Worm (Caenorhabditis elegans) whole organism, young adult: ENCODE results near the gene C53C7.3.

Experiments used
- B0019.2 ChIP-seq: fragments of 200-800 bp; sonication (Bioruptor generic); conservative IDR thresholded peaks from 2 replicates; pipeline ENCODE4 v1.3.6; 2022; ENCODE audit warnings: missing genetic modification reagents, missing genetic modification characterization, missing compliant biosample characterization
- B0035.1 ChIP-seq: sonication (generic microtip); optimal IDR thresholded peaks from 2 replicates; lab custom pipeline; 2016; ENCODE audit warnings: missing genetic modification characterization, mild to moderate bottlenecking, missing compliant biosample characterization, missing genotype, missing genetic modification reagents
- D2030.7 ChIP-seq: fragments of 200-800 bp; sonication (Bioruptor generic); IDR thresholded peaks from 2 replicates; pipeline ENCODE4 v1.3.6; 2022; ENCODE audit warnings: missing genetic modification reagents, missing genetic modification characterization, missing compliant biosample characterization
- F10E7.11 ChIP-seq: sonication (generic microtip); optimal IDR thresholded peaks from 2 replicates; lab custom pipeline; 2017; ENCODE audit warnings: mild to moderate bottlenecking, missing genetic modification characterization, moderate library complexity, missing compliant biosample characterization
- F22D6.2 ChIP-seq: sonication (generic microtip); optimal IDR thresholded peaks from 2 replicates; lab custom pipeline; 2016; ENCODE audit warnings: mild to moderate bottlenecking, missing genetic modification characterization, missing compliant biosample characterization
- F23B12.7 ChIP-seq: sonication (generic microtip); optimal IDR thresholded peaks from 2 replicates; lab custom pipeline; 2017; ENCODE audit warnings: missing genetic modification characterization, mild to moderate bottlenecking, missing compliant biosample characterization, antibody characterized with exemption, moderate library complexity; ENCODE audit not compliant: insufficient read depth
- F39B2.1 ChIP-seq: fragments of 200-800 bp; sonication (Bioruptor generic); IDR thresholded peaks from 2 replicates; pipeline ENCODE4 v1.3.6; 2022; ENCODE audit warnings: missing genetic modification reagents, missing genetic modification characterization, missing compliant biosample characterization
- F52B5.7 ChIP-seq: sonication (generic microtip); optimal IDR thresholded peaks from 2 replicates; lab custom pipeline; 2016; ENCODE audit warnings: mild to moderate bottlenecking, missing genetic modification characterization, missing compliant biosample characterization
- F55B11.4 ChIP-seq: sonication (generic microtip); optimal IDR thresholded peaks from 2 replicates; lab custom pipeline; 2016; ENCODE audit warnings: missing compliant biosample characterization, missing genetic modification characterization, borderline replicate concordance; ENCODE audit not compliant: insufficient read depth
- T26A5.8 ChIP-seq: sonication (generic microtip); optimal IDR thresholded peaks from 2 replicates; lab custom pipeline; 2016; ENCODE audit warnings: missing genetic modification characterization, missing compliant biosample characterization
- Y53F4B.3 ChIP-seq: fragments of 200-800 bp; sonication (Bioruptor generic); IDR thresholded peaks from 2 replicates; pipeline ENCODE4 v1.3.6; 2022; ENCODE audit warnings: missing genetic modification reagents, missing genetic modification characterization, missing compliant biosample characterization
- Y56A3A.18 ChIP-seq: fragments of 200-800 bp; sonication (Bioruptor generic); IDR thresholded peaks from 2 replicates; pipeline ENCODE4 v1.3.6; 2022; ENCODE audit warnings: missing genetic modification reagents, missing genetic modification characterization, missing compliant biosample characterization
- Y95B8A.8 ChIP-seq: fragments of 200-800 bp; sonication (Bioruptor generic); IDR thresholded peaks from 2 replicates; pipeline ENCODE4 v1.3.6; 2022; ENCODE audit warnings: missing genetic modification reagents, missing genetic modification characterization, missing compliant biosample characterization
- ZK185.1 ChIP-seq: sonication (generic microtip); optimal IDR thresholded peaks from 2 replicates; lab custom pipeline; 2016; ENCODE audit warnings: mild to moderate bottlenecking, missing genetic modification characterization, missing compliant biosample characterization; ENCODE audit not compliant: poor library complexity, severe bottlenecking
- ama-1 ChIP-seq, 3 experiments: fragments of 150-350 bp in 1 of 3; sonication (generic microtip) in 2 of 3; optimal IDR thresholded peaks; 2 replicates each; lab custom pipeline; 2014 to 2018; ENCODE audit warnings: missing biosample characterization in 2 of 3, missing genetic modification characterization in 2 of 3, missing genetic modification reagents in 2 of 3
- aptf-3 ChIP-seq: fragments of 200-800 bp; sonication (Bioruptor generic); IDR thresholded peaks from 2 replicates; pipeline ENCODE4 v1.3.6; 2022; ENCODE audit warnings: missing genetic modification characterization, missing compliant biosample characterization
- athp-1 ChIP-seq: sonication (generic microtip); optimal IDR thresholded peaks from 2 replicates; lab custom pipeline; 2017; ENCODE audit warnings: mild to moderate bottlenecking, missing genetic modification characterization, missing compliant biosample characterization
- cebp-2 ChIP-seq: fragments of 200-800 bp; sonication (Bioruptor generic); IDR thresholded peaks from 2 replicates; pipeline ENCODE4 v1.3.6; 2022; ENCODE audit warnings: missing genetic modification characterization, missing compliant biosample characterization
- ceh-100 ChIP-seq: fragments of 200-800 bp; sonication (Bioruptor generic); IDR thresholded peaks from 2 replicates; pipeline ENCODE4 v1.3.6; 2022; ENCODE audit warnings: missing genetic modification reagents, missing genetic modification characterization, missing compliant biosample characterization
- die-1 ChIP-seq: sonication (generic microtip); optimal IDR thresholded peaks from 2 replicates; lab custom pipeline; 2016; ENCODE audit warnings: missing genotype, mild to moderate bottlenecking, missing genetic modification characterization, missing compliant biosample characterization
- egl-44 ChIP-seq: fragments of 200-800 bp; sonication (Bioruptor generic); IDR thresholded peaks from 2 replicates; pipeline ENCODE4 v1.3.6; 2022; ENCODE audit warnings: missing genetic modification reagents, missing genetic modification characterization, missing compliant biosample characterization
- hmg-20 ChIP-seq: fragments of 200-800 bp; sonication (Bioruptor generic); IDR thresholded peaks from 2 replicates; pipeline ENCODE4 v1.3.6; 2022; ENCODE audit warnings: missing genetic modification reagents, missing genetic modification characterization, missing compliant biosample characterization
- let-526 ChIP-seq: fragments of 200-800 bp; sonication (Bioruptor generic); IDR thresholded peaks from 2 replicates; pipeline ENCODE4 v1.3.6; 2022; ENCODE audit warnings: missing genetic modification reagents, missing genetic modification characterization, missing compliant biosample characterization
- lin-26 ChIP-seq: fragments of 200-800 bp; sonication (Bioruptor generic); IDR thresholded peaks from 2 replicates; pipeline ENCODE4 v1.3.6; 2022; ENCODE audit warnings: missing genetic modification reagents, missing genetic modification characterization, missing compliant biosample characterization
- lin-35 ChIP-seq, 3 experiments: fragments of 150-350 bp in 2 of 3; sonication (generic microtip) in 1 of 3; optimal IDR thresholded peaks; 2 replicates each; lab custom pipeline; 2014 to 2018; ENCODE audit warnings: missing biosample characterization in 3 of 3, missing genetic modification characterization in 3 of 3, missing genetic modification reagents in 3 of 3
- madf-3 ChIP-seq: fragments of 200-800 bp; sonication (Bioruptor generic); IDR thresholded peaks from 2 replicates; pipeline ENCODE4 v1.3.6; 2022; ENCODE audit warnings: missing genetic modification reagents, missing genetic modification characterization, missing compliant biosample characterization
- madf-6 ChIP-seq: fragments of 200-800 bp; sonication (Bioruptor generic); IDR thresholded peaks from 2 replicates; pipeline ENCODE4 v1.3.6; 2022; ENCODE audit warnings: missing genetic modification reagents, missing genetic modification characterization, missing compliant biosample characterization
- mes-4 ChIP-seq: sonication (generic microtip); optimal IDR thresholded peaks from 2 replicates; lab custom pipeline; 2016; ENCODE audit warnings: missing genotype, missing genetic modification characterization, missing compliant biosample characterization
- mxl-1 ChIP-seq: sonication (generic microtip); optimal IDR thresholded peaks from 2 replicates; lab custom pipeline; 2016; ENCODE audit warnings: missing genetic modification characterization, missing compliant biosample characterization
- nhr-179 ChIP-seq: sonication (generic microtip); optimal IDR thresholded peaks from 2 replicates; lab custom pipeline; 2016; ENCODE audit warnings: mild to moderate bottlenecking, missing genetic modification characterization, missing compliant biosample characterization
- nhr-27 ChIP-seq: fragments of 200-800 bp; sonication (Bioruptor generic); optimal IDR thresholded peaks from 2 replicates; lab custom pipeline; 2018; ENCODE audit warnings: mild to moderate bottlenecking, missing genetic modification characterization, moderate library complexity, missing compliant biosample characterization
- nhr-80 ChIP-seq: sonication (generic microtip); optimal IDR thresholded peaks from 2 replicates; lab custom pipeline; 2016; ENCODE audit warnings: missing genetic modification characterization, missing compliant biosample characterization
- nhr-90 ChIP-seq: sonication (generic microtip); optimal IDR thresholded peaks from 2 replicates; lab custom pipeline; 2016; ENCODE audit warnings: missing genotype, mild to moderate bottlenecking, missing genetic modification characterization, missing compliant biosample characterization
- pbrm-1 ChIP-seq: fragments of 200-800 bp; sonication (Bioruptor generic); IDR thresholded peaks from 2 replicates; pipeline ENCODE4 v1.3.6; 2022; ENCODE audit warnings: missing genetic modification reagents, missing genetic modification characterization, missing compliant biosample characterization
- rcor-1 ChIP-seq: fragments of 200-800 bp; sonication (Bioruptor generic); IDR thresholded peaks from 2 replicates; pipeline ENCODE4 v1.3.6; 2022; ENCODE audit warnings: missing genetic modification reagents, missing genetic modification characterization, missing compliant biosample characterization
- rec-8 ChIP-seq, 2 experiments: sonication (generic microtip); optimal IDR thresholded peaks; 2 replicates each; lab custom pipeline; 2016; ENCODE audit warnings: mild to moderate bottlenecking in 2 of 2, missing genetic modification characterization in 2 of 2, missing genetic modification reagents in 2 of 2, missing genotype in 2 of 2, missing biosample characterization in 1 of 2, missing compliant biosample characterization in 1 of 2, moderate library complexity in 1 of 2
- rpc-1 ChIP-seq, 2 experiments: fragments of 150-350 bp in 1 of 2; sonication (generic microtip) in 1 of 2; optimal IDR thresholded peaks; 2 replicates each; lab custom pipeline; 2014 to 2018; ENCODE audit warnings: missing biosample characterization in 1 of 2, missing genetic modification characterization in 1 of 2, missing genetic modification reagents in 1 of 2, missing genotype in 1 of 2
- sdz-38 ChIP-seq: sonication (generic microtip); optimal IDR thresholded peaks from 2 replicates; lab custom pipeline; 2016; ENCODE audit warnings: missing genotype, missing genetic modification characterization, missing compliant biosample characterization
- snpc-1.3 ChIP-seq: sonication (generic microtip); optimal IDR thresholded peaks from 2 replicates; lab custom pipeline; 2017; ENCODE audit warnings: missing genetic modification characterization, mild to moderate bottlenecking, missing compliant biosample characterization, antibody characterized with exemption, moderate library complexity, missing genotype, missing genetic modification reagents; ENCODE audit not compliant: insufficient read depth
- snpc-4 ChIP-seq, 5 experiments: fragments of 150-350 bp in 1 of 5; sonication (generic microtip) in 4 of 5; optimal IDR thresholded peaks; 2 replicates each; lab custom pipeline; 2014 to 2018; ENCODE audit warnings: missing genetic modification characterization in 5 of 5, missing biosample characterization in 3 of 5, antibody characterized with exemption in 2 of 5, mild to moderate bottlenecking in 2 of 5, missing compliant biosample characterization in 2 of 5, missing genotype in 2 of 5, moderate library complexity in 2 of 5, missing genetic modification reagents in 1 of 5
- tbp1 ChIP-seq: fragments of 200-800 bp; sonication (Bioruptor generic); optimal IDR thresholded peaks from 2 replicates; lab custom pipeline; 2018; ENCODE audit warnings: mild to moderate bottlenecking, missing genetic modification characterization, missing compliant biosample characterization
- ztf-18 ChIP-seq: sonication (generic microtip); optimal IDR thresholded peaks from 2 replicates; lab custom pipeline; 2016; ENCODE audit warnings: missing genotype, mild to moderate bottlenecking, missing genetic modification characterization, missing compliant biosample characterization
- ztf-25 ChIP-seq: fragments of 200-800 bp; sonication (Bioruptor generic); IDR thresholded peaks from 2 replicates; pipeline ENCODE4 v1.3.6; 2022; ENCODE audit warnings: missing genetic modification reagents, missing genetic modification characterization, missing compliant biosample characterization

Gene C53C7.3

ce11 chrX:13038791-13039190, 9.6 kb upstream of the C53C7.3 start (continued):
- TF ChIP-seq mes-4 (tag; lab: Kevin White, UChicago) (peak; percentile 64), die-1 (peak; percentile 83), rcor-1 (GFP tag; lab: Robert Waterston, UW) (peak; percentile 74; the same call in 1 of the 2 replicates), ceh-100 (GFP tag; lab: Robert Waterston, UW) (no peak), F22D6.2 (tag; lab: Kevin White, UChicago) (peak; percentile 30), B0035.1 (peak; percentile 51), lin-26 (GFP tag; lab: Robert Waterston, UW) (peak; percentile 93), cebp-2 (GFP tag; lab: Robert Waterston, UW) (peak; percentile 87; the same call in 1 of the 2 replicates), ama-1 (optimal IDR thresholded peaks at IDR 0.05; lab: Kevin White, UChicago) (no peak), ama-1 (GFP tag; optimal IDR thresholded peaks at IDR 0.05; lab: Kevin White, UChicago) (peak in 1 of 2 experiments; percentile 32), nhr-179 (peak; percentile 64), sdz-38 (tag; lab: Kevin White, UChicago) (no peak), rpc-1 (optimal IDR thresholded peaks at IDR 0.05; lab: Kevin White, UChicago) (peak; percentile 85), rpc-1 (tag; optimal IDR thresholded peaks at IDR 0.05; lab: Kevin White, UChicago) (peak; percentile 86), egl-44 (peak; percentile 79), snpc-4 (GFP tag; optimal IDR thresholded peaks at IDR 0.05; lab: Kevin White, UChicago) (peak; percentile 73), snpc-4 (tag; optimal IDR thresholded peaks at IDR 0.05; lab: Kevin White, UChicago) (peak in 1 of 4 experiments; percentile 56), nhr-27 (no peak), T26A5.8 (peak; percentile 44), ztf-18 (peak; percentile 62), F10E7.11 (tag; lab: Kevin White, UChicago) (peak; percentile 54), athp-1 (peak; percentile 2), madf-6 (GFP tag; lab: Robert Waterston, UW) (peak; percentile 69; the same call in 1 of the 2 replicates), ZK185.1 (peak; percentile 34), rec-8 (tag; optimal IDR thresholded peaks at IDR 0.05; lab: Kevin White, UChicago) (peak; percentile 40 to 52), F55B11.4 (tag; lab: Kevin White, UChicago) (no peak), tbp1 (GFP tag; lab: Kevin White, UChicago) (peak; percentile 87), ztf-25 (GFP tag; lab: Robert Waterston, UW) (0 out of 2 replicates have a peak, but pooled peaks have one; percentile 48), nhr-80 (tag; lab: Kevin White, UChicago) (peak; percentile 60), madf-3 (GFP tag; lab: Robert Waterston, UW) (no peak), mxl-1 (tag; lab: Kevin White, UChicago) (peak; percentile 47), nhr-90 (tag; lab: Kevin White, UChicago) (peak; percentile 83), Y53F4B.3 (0 out of 2 replicates have a peak, but pooled peaks have one; percentile 12), lin-35 (GFP tag; optimal IDR thresholded peaks at IDR 0.05; lab: Kevin White, UChicago) (peak in 1 of 3 experiments; percentile 17), Y56A3A.18 (GFP tag; lab: Robert Waterston, UW) (peak; percentile 27; the same call in 1 of the 2 replicates), D2030.7 (peak; percentile 86), B0019.2 (GFP tag; lab: Robert Waterston, UW) (no peak), snpc-1.3 (tag; lab: Kevin White, UChicago) (peak; percentile 61), F52B5.7 (tag; lab: Kevin White, UChicago) (no peak), hmg-20 (0 out of 2 replicates have a peak, but pooled peaks have one; percentile 44), Y95B8A.8 (peak; percentile 39; the same call in 1 of the 2 replicates), F39B2.1 (GFP tag; lab: Robert Waterston, UW) (no peak), F23B12.7 (peak; percentile 60), aptf-3 (GFP tag; lab: Robert Waterston, UW) (0 out of 2 replicates have a peak, but pooled peaks have one; percentile 59), pbrm-1 (GFP tag; lab: Robert Waterston, UW) (peak; percentile 73), let-526 (GFP tag; lab: Robert Waterston, UW) (no peak)
